Worm (Caenorhabditis elegans) whole organism, L3 larva: ENCODE results near the gene F09D12.2.

Experiments
- egl-27 ChIP-seq: sonication (generic microtip); optimal IDR thresholded peaks from 4 replicates; lab custom pipeline; 2017; ENCODE audit warnings: missing biosample characterization, missing genetic modification reagents, missing genetic modification characterization
- elt-3 ChIP-seq, 3 experiments: fragments of 150-350 bp in 1 of 3; sonication (generic microtip) in 2 of 3; optimal IDR thresholded peaks; 2 replicates in 2 of 3; 4 replicates in 1 of 3; lab custom pipeline; 2014 to 2017; ENCODE audit warnings: missing biosample characterization in 3 of 3, missing genetic modification characterization in 3 of 3
- lin-39 ChIP-seq: fragments of 150-350 bp; optimal IDR thresholded peaks from 2 replicates; lab custom pipeline; 2018; ENCODE audit warnings: missing biosample characterization, missing genetic modification reagents, missing genetic modification characterization
- nfya-1 ChIP-seq: sonication (generic microtip); optimal IDR thresholded peaks from 2 replicates; lab custom pipeline; 2017; ENCODE audit warnings: missing genetic modification characterization, mild to moderate bottlenecking, missing compliant biosample characterization, antibody characterized with exemption, moderate library complexity; ENCODE audit not compliant: insufficient read depth
- nhr-76 ChIP-seq: fragments of 150-350 bp; sonication (generic microtip); optimal IDR thresholded peaks from 5 replicates; lab custom pipeline; 2014; ENCODE audit warnings: missing biosample characterization, missing genetic modification characterization
- pha-4 ChIP-seq: fragments of 150-350 bp; optimal IDR thresholded peaks from 2 replicates; lab custom pipeline; 2014; ENCODE audit warnings: missing biosample characterization, missing genetic modification reagents, missing genetic modification characterization
- pqm-1 ChIP-seq: fragments of 150-350 bp; optimal IDR thresholded peaks from 2 replicates; lab custom pipeline; 2017; ENCODE audit warnings: missing biosample characterization, missing genetic modification characterization, inconsistent platforms
- snpc-4 ChIP-seq: fragments of 150-350 bp; optimal IDR thresholded peaks from 2 replicates; lab custom pipeline; 2014; ENCODE audit warnings: missing biosample characterization, missing genetic modification characterization
- unc-62 ChIP-seq: fragments of 150-350 bp; sonication (generic microtip); optimal IDR thresholded peaks from 4 replicates; lab custom pipeline; 2014; ENCODE audit warnings: missing biosample characterization, missing genetic modification reagents, missing genetic modification characterization
- ztf-11 ChIP-seq: fragments of 150-350 bp; optimal IDR thresholded peaks from 2 replicates; lab custom pipeline; 2014; ENCODE audit warnings: missing biosample characterization, missing genetic modification characterization

ce11 chrIV:3395581-3395980 is 48.4 kb downstream of the F09D12.2 start, which contains the start of gene C04C3.14:
- TF ChIP-seq unc-62 (GFP tag; lab: Kevin White, UChicago) (no peak), egl-27 (tag; lab: Kevin White, UChicago) (no peak), elt-3 (tag; optimal IDR thresholded peaks at IDR 0.05; lab: Kevin White, UChicago) (no peak), pha-4 (no peak), ztf-11 (tag; lab: Kevin White, UChicago) (no peak), lin-39 (tag; lab: Kevin White, UChicago) (no peak), snpc-4 (tag; lab: Kevin White, UChicago) (no peak), pqm-1 (tag; lab: Kevin White, UChicago) (no peak), nhr-76 (tag; lab: Kevin White, UChicago) (no peak), nfya-1 (no peak)
